Fruit fly (Drosophila melanogaster) whole organism, embryonic: Measurements from ENCODE around the gene Rlb1.

Experiments used
- CG10654 ChIP-seq: fragments of 200-800 bp; sonication (Bioruptor generic); optimal IDR thresholded peaks from 2 replicates; lab custom pipeline; 2016; ENCODE audit warnings: missing biosample characterization, missing genetic modification characterization
- CG13424 ChIP-seq: fragments of 200-800 bp; sonication (Bioruptor generic); optimal IDR thresholded peaks from 2 replicates; lab custom pipeline; 2019; ENCODE audit warnings: missing biosample characterization, mild to moderate bottlenecking, missing genetic modification characterization, moderate library complexity
- CG13894 ChIP-seq: fragments of 200-800 bp; sonication (Bioruptor generic); optimal IDR thresholded peaks from 3 replicates; lab custom pipeline; 2018; ENCODE audit warnings: missing biosample characterization, mild to moderate bottlenecking, missing genetic modification characterization, moderate library complexity
- CG15073 ChIP-seq: fragments of 200-800 bp; sonication (Bioruptor generic); optimal IDR thresholded peaks from 2 replicates; lab custom pipeline; 2016; ENCODE audit warnings: missing biosample characterization, missing genetic modification characterization
- CG16863 ChIP-seq: fragments of 200-800 bp; sonication (Bioruptor generic); optimal IDR thresholded peaks from 3 replicates; lab custom pipeline; 2016; ENCODE audit warnings: missing biosample characterization, missing genetic modification characterization
- CG17361 ChIP-seq: fragments of 200-800 bp; sonication (Bioruptor generic); IDR thresholded peaks from 3 replicates; pipeline ENCODE4 v1.3.6; 2022; ENCODE audit warnings: missing biosample characterization, missing genetic modification characterization
- CG2116 ChIP-seq: fragments of 200-800 bp; sonication (Bioruptor generic); optimal IDR thresholded peaks from 3 replicates; lab custom pipeline; 2018; ENCODE audit warnings: missing biosample characterization, mild to moderate bottlenecking, missing genetic modification characterization
- CG31365 ChIP-seq: fragments of 200-800 bp; sonication (Bioruptor generic); optimal IDR thresholded peaks from 2 replicates; lab custom pipeline; 2018; ENCODE audit warnings: missing biosample characterization, mild to moderate bottlenecking, missing genetic modification characterization
- CG32767 ChIP-seq: fragments of 200-800 bp; sonication (Bioruptor generic); IDR thresholded peaks from 2 replicates; pipeline ENCODE4 v1.3.6; 2022; ENCODE audit warnings: missing biosample characterization, missing genetic modification characterization
- CG3281 ChIP-seq: fragments of 200-800 bp; sonication (Bioruptor generic); optimal IDR thresholded peaks from 3 replicates; lab custom pipeline; 2017; ENCODE audit warnings: missing biosample characterization, mild to moderate bottlenecking, missing genetic modification characterization
- CG33213 ChIP-seq: fragments of 200-800 bp; sonication (Bioruptor generic); optimal IDR thresholded peaks from 3 replicates; lab custom pipeline; 2016; ENCODE audit warnings: missing biosample characterization, missing genetic modification characterization
- CG3407 ChIP-seq: fragments of 200-800 bp; sonication (Bioruptor generic); optimal IDR thresholded peaks from 2 replicates; lab custom pipeline; 2018; ENCODE audit warnings: missing biosample characterization, mild to moderate bottlenecking, missing genetic modification characterization
- CG34422 ChIP-seq: fragments of 200-800 bp; sonication (Bioruptor generic); IDR thresholded peaks from 3 replicates; pipeline ENCODE4 v1.3.6; 2022; ENCODE audit warnings: missing biosample characterization, missing genetic modification characterization
- CG7357 ChIP-seq: fragments of 200-800 bp; sonication (Bioruptor generic); IDR thresholded peaks from 3 replicates; pipeline ENCODE4 v1.3.6; 2022; ENCODE audit warnings: missing biosample characterization, missing genetic modification characterization
- CG8388 ChIP-seq: fragments of 200-800 bp; sonication (Bioruptor generic); optimal IDR thresholded peaks from 2 replicates; lab custom pipeline; 2019; ENCODE audit warnings: missing biosample characterization, mild to moderate bottlenecking, missing genetic modification characterization, moderate library complexity
- CG8765 ChIP-seq: fragments of 200-800 bp; sonication (Bioruptor generic); IDR thresholded peaks from 2 replicates; pipeline ENCODE4 v1.3.6; 2022; ENCODE audit warnings: missing biosample characterization, missing genetic modification characterization
- Camta ChIP-seq: fragments of 200-800 bp; sonication (Bioruptor generic); optimal IDR thresholded peaks from 2 replicates; lab custom pipeline; 2016; ENCODE audit warnings: missing biosample characterization, missing genetic modification characterization
- ERR ChIP-seq: fragments of 200-800 bp; sonication (Bioruptor generic); optimal IDR thresholded peaks from 2 replicates; lab custom pipeline; 2016; ENCODE audit warnings: missing biosample characterization, missing genetic modification characterization
- Gug ChIP-seq: fragments of 200-800 bp; sonication (Bioruptor generic); IDR thresholded peaks from 4 replicates; pipeline ENCODE4 v1.3.6; 2022; ENCODE audit warnings: missing biosample characterization, missing genetic modification characterization
- HLH3B ChIP-seq: fragments of 200-800 bp; sonication (Bioruptor generic); IDR thresholded peaks from 2 replicates; pipeline ENCODE4 v1.3.6; 2022; ENCODE audit warnings: missing biosample characterization, missing genetic modification characterization
- Jarid2 ChIP-seq: fragments of 200-800 bp; sonication (Bioruptor generic); optimal IDR thresholded peaks from 3 replicates; lab custom pipeline; 2017; ENCODE audit warnings: mild to moderate bottlenecking, missing biosample characterization, missing genetic modification reagents, missing genetic modification characterization
- Lpt ChIP-seq: fragments of >200 bp; optimal IDR thresholded peaks from 2 replicates; lab custom pipeline; 2018; ENCODE audit warnings: missing biosample characterization, missing genetic modification characterization
- Med ChIP-seq: fragments of 200-800 bp; sonication (Bioruptor generic); peaks from one replicate; lab custom pipeline; 2016; ENCODE audit warnings: missing biosample characterization, missing genetic modification characterization, mild to moderate bottlenecking, inconsistent platforms, moderate library complexity
- Meics ChIP-seq: fragments of 200-800 bp; sonication (Bioruptor generic); optimal IDR thresholded peaks from 2 replicates; lab custom pipeline; 2017; ENCODE audit warnings: missing biosample characterization, mild to moderate bottlenecking, missing genetic modification characterization
- Optix ChIP-seq: fragments of 200-800 bp; sonication (Bioruptor generic); IDR thresholded peaks from 3 replicates; pipeline ENCODE4 v1.3.6; 2022; ENCODE audit warnings: missing biosample characterization, missing genetic modification characterization
- Rx ChIP-seq: fragments of 200-800 bp; sonication (Bioruptor generic); IDR thresholded peaks from 2 replicates; pipeline ENCODE4 v1.3.6; 2022; ENCODE audit warnings: missing biosample characterization, missing genetic modification characterization
- Sox102F ChIP-seq: fragments of 200-800 bp; sonication (Bioruptor generic); optimal IDR thresholded peaks from 2 replicates; lab custom pipeline; 2018; ENCODE audit warnings: missing biosample characterization, mild to moderate bottlenecking, missing genetic modification characterization, moderate library complexity
- chinmo ChIP-seq: fragments of 200-800 bp; sonication (Bioruptor generic); IDR thresholded peaks from 4 replicates; pipeline ENCODE4 v1.3.6; 2022; ENCODE audit warnings: missing biosample characterization, missing genetic modification characterization; ENCODE audit not compliant: partially characterized antibody
- crp ChIP-seq, 2 experiments: fragments of 200-800 bp; sonication (Bioruptor generic); optimal IDR thresholded peaks; 2 replicates in 1 of 2; 3 replicates in 1 of 2; lab custom pipeline; 2017; ENCODE audit warnings: missing biosample characterization in 2 of 2, missing genetic modification characterization in 2 of 2, mild to moderate bottlenecking in 1 of 2, moderate library complexity in 1 of 2
- eyg ChIP-seq: fragments of 200-800 bp; sonication (Bioruptor generic); optimal IDR thresholded peaks from 3 replicates; lab custom pipeline; 2016; ENCODE audit warnings: missing biosample characterization, missing genetic modification characterization
- fd102C ChIP-seq: fragments of 200-800 bp; sonication (Bioruptor generic); optimal IDR thresholded peaks from 2 replicates; lab custom pipeline; 2018; ENCODE audit warnings: missing biosample characterization, mild to moderate bottlenecking, missing genetic modification characterization, moderate library complexity
- jumu ChIP-seq: fragments of 200-800 bp; sonication (Bioruptor generic); optimal IDR thresholded peaks from 3 replicates; lab custom pipeline; 2016; ENCODE audit warnings: missing biosample characterization, missing genetic modification characterization
- klu ChIP-seq: fragments of 200-800 bp; sonication (Bioruptor generic); IDR thresholded peaks from 2 replicates; pipeline ENCODE4 v1.3.6; 2022; ENCODE audit warnings: missing biosample characterization, missing genetic modification characterization
- lilli ChIP-seq: fragments of 200-800 bp; sonication (Bioruptor generic); optimal IDR thresholded peaks from 3 replicates; lab custom pipeline; 2016; ENCODE audit warnings: missing biosample characterization, missing genetic modification characterization
- nerfin-2 ChIP-seq: fragments of 200-800 bp; sonication (Bioruptor generic); IDR thresholded peaks from 2 replicates; pipeline ENCODE4 v1.3.6; 2022; ENCODE audit warnings: missing biosample characterization, missing genetic modification characterization; ENCODE audit not compliant: partially characterized antibody
- onecut ChIP-seq: fragments of 200-800 bp; sonication (Bioruptor generic); IDR thresholded peaks from 2 replicates; pipeline ENCODE4 v1.3.6; 2022; ENCODE audit warnings: missing biosample characterization, missing genetic modification characterization
- salm ChIP-seq: fragments of 200-800 bp; sonication (Bioruptor generic); optimal IDR thresholded peaks from 2 replicates; lab custom pipeline; 2018; ENCODE audit warnings: missing biosample characterization, mild to moderate bottlenecking, missing genetic modification characterization
- sc ChIP-seq, 3 experiments: fragments of >200 bp in 2 of 3; fragments of 200-800 bp in 1 of 3; sonication (Bioruptor generic) in 1 of 3; optimal IDR thresholded peaks; 2 replicates in 2 of 3; 3 replicates in 1 of 3; lab custom pipeline; 2017; ENCODE audit warnings: mild to moderate bottlenecking in 1 of 3, missing biosample characterization in 1 of 3, missing genetic modification characterization in 1 of 3, missing genetic modification reagents in 1 of 3
- tx ChIP-seq: fragments of 200-800 bp; sonication (Bioruptor generic); optimal IDR thresholded peaks from 2 replicates; lab custom pipeline; 2016; ENCODE audit warnings: missing biosample characterization, missing genetic modification characterization

The Rlb1 gene

DNA sequence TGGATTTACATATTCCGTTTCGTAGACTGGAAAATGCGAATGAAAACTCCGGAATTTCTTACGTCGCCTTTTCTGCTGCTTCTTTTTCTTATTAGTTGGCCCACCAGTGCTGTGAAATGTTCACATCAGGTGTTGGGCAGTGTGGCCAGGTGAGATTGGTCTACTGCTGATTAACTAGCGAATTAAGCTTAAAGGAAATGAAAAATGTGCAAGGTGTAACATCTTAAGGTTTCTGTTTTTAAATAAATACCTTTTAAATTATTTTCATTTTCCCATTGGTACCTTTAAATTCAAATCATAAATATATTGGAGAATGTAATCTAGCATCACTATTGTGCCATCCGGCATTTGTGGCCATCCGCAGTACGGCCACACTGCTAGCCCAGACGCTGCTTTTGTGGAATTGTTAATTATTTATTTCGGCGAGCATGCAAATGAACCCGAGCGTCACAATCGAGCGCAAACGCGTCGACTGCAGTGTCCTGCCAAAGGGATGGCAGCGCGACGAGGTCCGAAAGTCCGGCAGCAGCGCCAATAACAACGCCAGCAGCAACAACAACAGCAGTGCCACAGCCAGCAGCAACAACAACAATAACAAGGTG is 46.4 kb downstream of the Rlb1 start, which contains the start of the genes AP-1mu and MBD-like (continued):
- TF ChIP-seq CG10654 (GFP tag; lab: Kevin White, UChicago) (peak; percentile 9), crp (GFP tag; optimal IDR thresholded peaks at IDR 0.05; lab: Kevin White, UChicago) (peak in 1 of 2 experiments; percentile 76), sc (optimal IDR thresholded peaks at IDR 0.05; lab: Kevin White, UChicago) (no peak), sc (GFP tag; optimal IDR thresholded peaks at IDR 0.05; lab: Kevin White, UChicago) (peak; percentile 30), onecut (peak; percentile 7; the same call in 1 of the 2 replicates), CG13894 (tag; lab: Kevin White, UChicago) (peak; percentile 11), Optix (GFP tag; lab: Robert Waterston, UW) (peak; percentile 9; the same call in 1 of the 3 replicates), Rx (GFP tag; lab: Robert Waterston, UW) (peak; percentile 7; the same call in 1 of the 2 replicates), Meics (GFP tag; lab: Kevin White, UChicago) (peak; percentile 48), fd102C (GFP tag; lab: Kevin White, UChicago) (no peak), nerfin-2 (GFP tag; lab: Robert Waterston, UW) (no peak), CG33213 (peak; percentile 53), jumu (GFP tag; lab: Kevin White, UChicago) (peak; percentile 69), CG16863 (GFP tag; lab: Kevin White, UChicago) (peak; percentile 45), chinmo (GFP tag; lab: Robert Waterston, UW) (0 out of 4 replicates have a peak, but pooled peaks have one; percentile 10), klu (peak; percentile 41; the same call in 1 of the 2 replicates), CG3281 (peak; percentile 47), CG7357 (GFP tag; lab: Robert Waterston, UW) (peak; percentile 29; the same call in 1 of the 3 replicates), Camta (peak; percentile 74), lilli (GFP tag; lab: Kevin White, UChicago) (peak; percentile 85), CG2116 (GFP tag; lab: Kevin White, UChicago) (peak; percentile 72), Lpt (GFP tag; lab: Kevin White, UChicago) (no peak), CG3407 (GFP tag; lab: Kevin White, UChicago) (no peak), salm (tag; lab: Kevin White, UChicago) (no peak), tx (GFP tag; lab: Kevin White, UChicago) (peak; percentile 58), CG15073 (GFP tag; lab: Kevin White, UChicago) (no peak), Gug (peak; percentile 61; the same call in 3 of the 4 replicates), CG17361 (GFP tag; lab: Robert Waterston, UW) (peak; percentile 76), CG8388 (GFP tag; lab: Kevin White, UChicago) (peak; percentile 27), CG31365 (tag; lab: Kevin White, UChicago) (no peak), CG13424 (tag; lab: Kevin White, UChicago) (peak; percentile 69), HLH3B (peak; percentile 40; the same call in 1 of the 2 replicates), Sox102F (GFP tag; lab: Kevin White, UChicago) (no peak), eyg (GFP tag; lab: Kevin White, UChicago) (peak; percentile 19), CG8765 (GFP tag; lab: Robert Waterston, UW) (peak; percentile 43; the same call in 1 of the 2 replicates), Jarid2 (no peak), ERR (GFP tag; lab: Kevin White, UChicago) (no peak), CG32767 (GFP tag; lab: Robert Waterston, UW) (0 out of 2 replicates have a peak, but pooled peaks have one; percentile 45), Med (GFP tag; lab: Kevin White, UChicago) (peak; percentile 94), CG34422 (peak; percentile 59; the same call in 1 of the 3 replicates)
